Worm (Caenorhabditis elegans): Measurements from ENCODE around the gene nlp-47.
"Not testable (repeated sequence)": the region's sequence is repeated elsewhere in the genome, so short reads cannot be mapped to it uniquely, and the experiment has no call there.

nlp-47 gene

DNA sequence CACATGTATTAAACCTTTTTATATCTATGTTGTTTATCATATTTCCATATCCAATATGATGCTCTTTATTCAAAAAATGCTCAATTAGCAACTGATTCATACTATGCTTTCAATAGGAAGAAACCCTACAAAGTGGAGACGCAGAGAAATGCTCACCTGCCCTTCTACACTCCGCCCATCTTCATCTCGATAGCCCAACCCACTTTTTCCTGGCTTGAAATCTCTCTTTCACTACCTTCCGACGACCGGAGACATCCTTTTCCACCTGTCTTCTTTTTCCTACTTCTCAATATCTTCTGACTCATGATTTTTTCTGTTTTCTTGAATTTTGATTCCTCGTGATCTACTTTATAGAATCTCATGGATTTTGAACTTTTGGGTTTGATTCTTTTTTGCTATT is 1.7 kb upstream of the nlp-47 start:
- TF ChIP-seq ceh-83 (GFP tag; optimal IDR thresholded peaks at IDR 0.05) (no peak), flh-1 (GFP tag; optimal IDR thresholded peaks at IDR 0.05) (no peak), nhr-76 (tag; optimal IDR thresholded peaks at IDR 0.05) (no peak), drap-1 (GFP tag; optimal IDR thresholded peaks at IDR 0.05) (no peak), tbx-8 (GFP tag; optimal IDR thresholded peaks at IDR 0.05) (no peak), sem-2 (GFP tag; optimal IDR thresholded peaks at IDR 0.05) (no peak)

DNA sequence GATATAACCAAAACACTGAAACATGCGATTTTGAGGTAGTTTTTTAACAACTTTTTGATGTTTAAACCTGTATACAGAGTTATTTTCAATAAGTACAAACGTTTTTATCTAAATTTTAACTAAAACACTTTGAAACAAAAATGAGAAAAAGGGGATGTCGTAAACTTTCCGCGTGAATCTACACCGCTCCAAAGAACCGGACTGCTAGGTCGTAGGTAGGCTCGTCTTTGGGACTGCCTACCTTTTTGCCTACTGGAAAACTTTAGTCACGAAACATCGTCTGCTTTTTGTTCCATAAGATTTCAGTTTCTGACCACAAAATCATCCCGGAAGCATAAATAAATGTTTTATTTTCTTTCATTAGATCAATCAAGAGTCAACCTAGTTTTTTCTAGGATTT is 560 bp downstream of the nlp-47 start:
- TF ChIP-seq ham-2 (GFP tag; optimal IDR thresholded peaks at IDR 0.05) (no peak), bed-3 (GFP tag; optimal IDR thresholded peaks at IDR 0.05) (no peak), ceh-83 (GFP tag; optimal IDR thresholded peaks at IDR 0.05) (no peak), sem-2 (GFP tag; optimal IDR thresholded peaks at IDR 0.05) (no peak), flh-1 (GFP tag; optimal IDR thresholded peaks at IDR 0.05) (no peak), M03D4.4 (tag; optimal IDR thresholded peaks at IDR 0.05) (no peak), pha-4 (tag; optimal IDR thresholded peaks at IDR 0.05) (no peak), ztf-11 (tag; optimal IDR thresholded peaks at IDR 0.05) (no peak), nhr-2 (tag; optimal IDR thresholded peaks at IDR 0.05) (no peak), nhr-12 (tag; optimal IDR thresholded peaks at IDR 0.05) (no peak), ces-1 (GFP tag; optimal IDR thresholded peaks at IDR 0.05) (no peak), unc-120 (tag; optimal IDR thresholded peaks at IDR 0.05; ENCODE audit: poor library complexity, severe bottlenecking) (no peak), lin-32 (GFP tag; optimal IDR thresholded peaks at IDR 0.05) (no peak)

DNA sequence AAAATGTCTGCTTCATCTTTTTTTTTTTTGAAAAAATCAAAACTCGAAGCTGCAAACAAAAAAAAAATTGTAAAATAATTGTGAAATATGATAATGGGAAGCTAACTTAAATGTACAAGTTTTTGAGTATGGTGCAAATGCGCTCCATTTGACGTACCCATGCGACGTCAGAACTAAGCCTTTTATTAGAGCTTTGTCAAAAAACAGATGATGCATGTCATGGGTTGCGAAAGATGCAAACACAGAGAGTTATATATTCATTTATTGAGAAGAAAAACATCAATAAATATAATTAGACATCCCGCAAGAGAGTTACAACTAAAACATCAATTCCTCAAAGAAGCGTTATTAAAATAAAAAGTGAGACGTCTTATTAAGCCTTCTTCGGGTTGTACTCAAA is 3.8 kb downstream of the nlp-47 start:
- TF ChIP-seq ceh-83 (GFP tag; optimal IDR thresholded peaks at IDR 0.05), result no peak
- TF ChIP-seq tbx-8 (GFP tag; optimal IDR thresholded peaks at IDR 0.05), result no peak
- TF ChIP-seq blmp-1 (tag; optimal IDR thresholded peaks at IDR 0.05), result no peak

DNA sequence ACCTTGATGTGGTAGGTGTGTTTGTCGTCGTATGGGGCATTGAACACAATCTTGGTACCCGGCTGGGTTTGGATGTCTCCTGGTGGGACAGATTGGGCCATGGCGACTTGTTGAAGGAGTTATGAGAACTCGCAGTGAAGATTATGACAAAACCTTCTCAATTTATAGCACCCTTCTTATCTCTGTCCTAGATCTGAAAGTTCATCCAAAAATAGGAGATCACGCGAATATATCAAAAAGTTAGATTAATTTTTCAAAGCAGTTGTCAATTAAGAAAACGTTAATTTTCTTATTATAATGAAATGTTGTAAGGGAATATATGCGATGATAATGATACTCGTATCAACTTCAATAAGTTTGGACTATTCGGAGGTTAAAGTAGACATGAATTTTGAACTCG is 4.6 kb downstream of the nlp-47 start, which contains the start of gene msp-51:
TSS of gene msp-51 (minus strand) at position 101 of the 400 bp plus-strand sequence.
- not testable (repeated sequence) for TF ChIP-seq sem-2 (GFP tag; optimal IDR thresholded peaks at IDR 0.05); ham-2 (GFP tag; optimal IDR thresholded peaks at IDR 0.05); nhr-237 (tag; optimal IDR thresholded peaks at IDR 0.05)

DNA sequence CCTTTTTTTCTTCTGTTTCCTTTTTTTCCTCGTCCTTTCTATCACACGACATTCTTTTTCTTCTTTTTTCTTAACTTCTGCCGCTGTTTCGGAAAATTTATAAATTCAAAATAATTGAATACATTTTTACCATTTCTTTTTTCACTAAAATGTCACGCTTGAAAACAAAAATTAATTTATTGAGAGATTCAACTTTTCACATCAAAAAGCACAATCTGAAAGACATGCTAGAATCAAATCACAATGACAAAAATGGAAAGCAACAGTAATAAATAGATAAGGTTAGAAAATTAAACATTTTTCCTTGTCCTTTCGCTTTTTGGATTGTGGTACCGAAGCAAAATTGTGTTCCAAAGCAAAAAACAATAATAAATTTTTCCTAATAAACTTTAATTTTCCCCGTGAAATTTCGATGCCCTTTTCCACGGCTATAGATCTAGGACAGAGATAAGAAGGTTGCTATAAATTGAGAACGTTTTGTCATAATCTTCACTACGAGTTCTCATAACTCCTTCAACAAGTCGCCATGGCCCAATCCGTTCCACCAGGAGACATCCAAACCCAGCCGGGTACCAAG is 6.9 kb downstream of the nlp-47 start, which contains the start of the genes ZK354.6 and msp-113:
TSS of gene ZK354.6 (minus strand) at position 101 of the 577 bp plus-strand sequence.
TSS of gene msp-113 (plus strand) at position 527 of the 577 bp plus-strand sequence.
- no peak for TF ChIP-seq sptf-1 (tag; optimal IDR thresholded peaks at IDR 0.05)
- no peak for TF ChIP-seq elt-1 (tag; optimal IDR thresholded peaks at IDR 0.05; ENCODE audit: borderline replicate concordance, insufficient read depth)
- TF ChIP-seq hlh-1 (tag; optimal IDR thresholded peaks at IDR 0.05), result no peak
- TF ChIP-seq lin-13 (tag; optimal IDR thresholded peaks at IDR 0.05), result no peak

DNA sequence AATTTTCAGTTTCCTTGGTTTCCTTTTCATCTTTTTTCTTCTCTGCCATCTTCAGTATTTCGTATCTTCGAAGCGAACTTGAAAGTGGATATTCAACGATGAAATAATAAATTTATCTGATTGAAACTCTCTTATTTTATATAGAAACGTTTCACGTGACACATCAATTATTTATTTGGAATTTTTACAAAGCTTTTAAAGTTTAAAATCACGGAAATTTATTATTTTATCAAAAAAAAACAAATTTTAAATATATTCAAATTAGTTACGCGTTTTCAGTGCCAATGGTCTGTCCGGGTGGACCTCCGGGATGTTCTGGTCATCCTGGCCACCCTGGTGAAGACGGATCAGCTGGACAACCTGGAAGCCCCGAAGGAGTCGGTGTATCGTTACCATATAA is 12.4 kb downstream of the nlp-47 start, which contains the start of gene ZK354.7:
TSS of gene ZK354.7 (minus strand) at position 101 of the 400 bp plus-strand sequence.
- no peak for TF ChIP-seq nhr-237 (tag; optimal IDR thresholded peaks at IDR 0.05)

DNA sequence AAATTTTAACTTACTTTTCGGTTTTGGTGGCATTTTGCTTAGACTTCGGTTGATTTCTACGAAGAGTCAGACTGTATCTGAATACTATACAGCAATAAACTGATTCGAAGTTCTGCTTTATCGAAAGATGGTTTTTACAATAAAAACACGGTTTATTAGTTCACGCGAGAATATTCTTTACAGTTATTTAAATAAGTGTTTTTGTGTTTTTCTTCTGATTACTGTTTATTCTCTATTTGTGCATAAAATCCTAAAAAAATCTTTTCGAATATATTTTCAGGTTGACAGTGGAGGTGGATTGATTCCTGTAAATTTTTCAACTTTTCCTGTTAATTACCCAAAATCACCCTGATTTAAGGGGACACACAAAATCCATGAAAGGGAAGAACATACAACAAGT is 15.4 kb downstream of the nlp-47 start, which contains the start of gene ZK354.8:
TSS of gene ZK354.8 (minus strand) at position 101 of the 400 bp plus-strand sequence.
- TF ChIP-seq blmp-1 (tag; optimal IDR thresholded peaks at IDR 0.05) (no peak), mls-2 (tag; optimal IDR thresholded peaks at IDR 0.05) (no peak), unc-39 (tag; optimal IDR thresholded peaks at IDR 0.05) (no peak), elt-3 (tag; optimal IDR thresholded peaks at IDR 0.05) (no peak), nhr-237 (tag; optimal IDR thresholded peaks at IDR 0.05) (no peak), cnd-1 (tag; optimal IDR thresholded peaks at IDR 0.05) (no peak), lin-32 (GFP tag; optimal IDR thresholded peaks at IDR 0.05) (no peak), ces-1 (GFP tag; optimal IDR thresholded peaks at IDR 0.05) (no peak), nhr-28 (tag; optimal IDR thresholded peaks at IDR 0.05) (no peak), snpc-4 (tag; optimal IDR thresholded peaks at IDR 0.05) (no peak)

All from whole organism, mixed stage, embryonic.